Fruit fly (Drosophila melanogaster) whole organism, embryonic: ENCODE measurements around the gene Arpc3A.

ENCODE experiments used
- Abd-B ChIP-seq: fragments of 200-800 bp; sonication (Bioruptor generic); optimal IDR thresholded peaks from 2 replicates; lab custom pipeline; 2018; ENCODE audit warnings: missing biosample characterization, mild to moderate bottlenecking, missing genetic modification characterization, moderate library complexity
- Aef1 ChIP-seq: fragments of 200-800 bp; sonication (Bioruptor generic); IDR thresholded peaks from 3 replicates; pipeline ENCODE4 v1.3.6; 2022; ENCODE audit warnings: missing biosample characterization, missing genetic modification characterization
- CG10366 ChIP-seq: fragments of 200-800 bp; sonication (Bioruptor generic); IDR thresholded peaks from 2 replicates; pipeline ENCODE4 v1.3.6; 2022; ENCODE audit warnings: missing biosample characterization, missing genetic modification characterization
- CG11696 ChIP-seq: fragments of 200-800 bp; sonication (Bioruptor generic); IDR thresholded peaks from 2 replicates; pipeline ENCODE4 v1.3.6; 2022; ENCODE audit warnings: missing biosample characterization, missing genetic modification characterization
- CG12391 ChIP-seq: fragments of 200-800 bp; sonication (Bioruptor generic); optimal IDR thresholded peaks from 3 replicates; lab custom pipeline; 2018; ENCODE audit warnings: missing biosample characterization, mild to moderate bottlenecking, missing genetic modification characterization, moderate library complexity
- CG13424 ChIP-seq: fragments of 200-800 bp; sonication (Bioruptor generic); optimal IDR thresholded peaks from 2 replicates; lab custom pipeline; 2019; ENCODE audit warnings: missing biosample characterization, mild to moderate bottlenecking, missing genetic modification characterization, moderate library complexity
- CG14050 ChIP-seq: fragments of 200-800 bp; sonication (Bioruptor generic); IDR thresholded peaks from 3 replicates; pipeline ENCODE4 v1.3.6; 2022; ENCODE audit warnings: missing biosample characterization, missing genetic modification characterization
- CG14710 ChIP-seq: fragments of 200-800 bp; sonication (Bioruptor generic); optimal IDR thresholded peaks from 3 replicates; lab custom pipeline; 2019; ENCODE audit warnings: missing biosample characterization, mild to moderate bottlenecking, missing genetic modification characterization, moderate library complexity
- CG15696 ChIP-seq: fragments of 200-800 bp; sonication (Bioruptor generic); optimal IDR thresholded peaks from 2 replicates; lab custom pipeline; 2019; ENCODE audit warnings: missing biosample characterization, mild to moderate bottlenecking, missing genetic modification characterization, moderate library complexity
- CG16863 ChIP-seq: fragments of 200-800 bp; sonication (Bioruptor generic); optimal IDR thresholded peaks from 3 replicates; lab custom pipeline; 2016; ENCODE audit warnings: missing biosample characterization, missing genetic modification characterization
- CG17829 ChIP-seq: fragments of 200-800 bp; optimal IDR thresholded peaks from 2 replicates; lab custom pipeline; 2019; ENCODE audit warnings: missing biosample characterization, mild to moderate bottlenecking, missing genetic modification characterization, moderate library complexity
- CG18262 ChIP-seq: fragments of 200-800 bp; optimal IDR thresholded peaks from 3 replicates; lab custom pipeline; 2019; ENCODE audit warnings: missing biosample characterization, mild to moderate bottlenecking, missing genetic modification characterization, moderate library complexity
- CG18476 ChIP-seq: fragments of 200-800 bp; sonication (Bioruptor generic); optimal IDR thresholded peaks from 2 replicates; lab custom pipeline; 2016; ENCODE audit warnings: missing biosample characterization, mild to moderate bottlenecking, missing genetic modification characterization
- CG2120 ChIP-seq: fragments of 200-800 bp; sonication (Bioruptor generic); optimal IDR thresholded peaks from 3 replicates; lab custom pipeline; 2016; ENCODE audit warnings: missing biosample characterization, missing genetic modification characterization
- CG31365 ChIP-seq: fragments of 200-800 bp; sonication (Bioruptor generic); optimal IDR thresholded peaks from 2 replicates; lab custom pipeline; 2018; ENCODE audit warnings: missing biosample characterization, mild to moderate bottlenecking, missing genetic modification characterization
- CG33213 ChIP-seq: fragments of 200-800 bp; sonication (Bioruptor generic); optimal IDR thresholded peaks from 3 replicates; lab custom pipeline; 2016; ENCODE audit warnings: missing biosample characterization, missing genetic modification characterization
- CG3847 ChIP-seq: fragments of 200-800 bp; sonication (Bioruptor generic); IDR thresholded peaks from 2 replicates; pipeline ENCODE4 v1.3.6; 2022; ENCODE audit warnings: missing biosample characterization, missing genetic modification characterization
- CG4424 ChIP-seq: fragments of 200-800 bp; sonication (Bioruptor generic); optimal IDR thresholded peaks from 3 replicates; lab custom pipeline; 2016; ENCODE audit warnings: missing biosample characterization, missing genetic modification characterization
- CG4617 ChIP-seq: fragments of 200-800 bp; sonication (Bioruptor generic); optimal IDR thresholded peaks from 3 replicates; lab custom pipeline; 2016; ENCODE audit warnings: missing biosample characterization, missing genetic modification characterization, borderline replicate concordance
- CG8281 ChIP-seq: fragments of 200-800 bp; sonication (Bioruptor generic); optimal IDR thresholded peaks from 2 replicates; lab custom pipeline; 2018; ENCODE audit warnings: missing biosample characterization, mild to moderate bottlenecking, missing genetic modification characterization, moderate library complexity
- CG8924 ChIP-seq: fragments of 200-800 bp; optimal IDR thresholded peaks from 3 replicates; lab custom pipeline; 2019; ENCODE audit warnings: missing biosample characterization, mild to moderate bottlenecking, missing genetic modification characterization, moderate library complexity
- CG9797 ChIP-seq: fragments of 200-800 bp; sonication (Bioruptor generic); optimal IDR thresholded peaks from 3 replicates; lab custom pipeline; 2018; ENCODE audit warnings: missing biosample characterization, mild to moderate bottlenecking, missing genetic modification characterization
- Gug ChIP-seq: fragments of 200-800 bp; sonication (Bioruptor generic); IDR thresholded peaks from 4 replicates; pipeline ENCODE4 v1.3.6; 2022; ENCODE audit warnings: missing biosample characterization, missing genetic modification characterization
- Hmr ChIP-seq: fragments of 200-800 bp; sonication (Bioruptor generic); optimal IDR thresholded peaks from 3 replicates; lab custom pipeline; 2017; ENCODE audit warnings: mild to moderate bottlenecking, missing biosample characterization, missing genetic modification reagents, missing genetic modification characterization
- NK7.1 ChIP-seq: fragments of 200-800 bp; sonication (Bioruptor generic); optimal IDR thresholded peaks from 3 replicates; lab custom pipeline; 2016; ENCODE audit warnings: missing biosample characterization, missing genetic modification characterization
- Opbp ChIP-seq: fragments of 200-800 bp; sonication (Bioruptor generic); IDR thresholded peaks from 3 replicates; pipeline ENCODE4 v1.3.6; 2022; ENCODE audit warnings: missing biosample characterization, missing genetic modification characterization; ENCODE audit not compliant: partially characterized antibody
- Rfx ChIP-seq: fragments of 200-800 bp; sonication (Bioruptor generic); IDR thresholded peaks from 2 replicates; pipeline ENCODE4 v1.3.6; 2022; ENCODE audit warnings: missing biosample characterization, missing genetic modification characterization
- Sox100B ChIP-seq: fragments of 200-800 bp; sonication (Bioruptor generic); optimal IDR thresholded peaks from 3 replicates; lab custom pipeline; 2018; ENCODE audit warnings: missing biosample characterization, mild to moderate bottlenecking, missing genetic modification characterization
- Sry-β ChIP-seq: fragments of 200-800 bp; sonication (Bioruptor generic); optimal IDR thresholded peaks from 2 replicates; lab custom pipeline; 2018; ENCODE audit warnings: missing biosample characterization, mild to moderate bottlenecking, missing genetic modification characterization, moderate library complexity
- Xrp1 ChIP-seq: fragments of 200-800 bp; sonication (Bioruptor generic); IDR thresholded peaks from 2 replicates; pipeline ENCODE4 v1.3.6; 2022; ENCODE audit warnings: missing biosample characterization, missing genetic modification characterization
- abd-A ChIP-seq: fragments of 200-800 bp; sonication (Bioruptor generic); optimal IDR thresholded peaks from 3 replicates; lab custom pipeline; 2019; ENCODE audit warnings: missing biosample characterization, mild to moderate bottlenecking, missing genetic modification characterization, moderate library complexity
- bsh ChIP-seq, 2 experiments: fragments of 200-800 bp; sonication (Bioruptor generic); optimal IDR thresholded peaks; 2 replicates each; lab custom pipeline; 2017 to 2018; ENCODE audit warnings: mild to moderate bottlenecking in 2 of 2, missing biosample characterization in 2 of 2, missing genetic modification characterization in 2 of 2, moderate library complexity in 1 of 2
- danr ChIP-seq: fragments of 200-800 bp; sonication (Bioruptor generic); IDR thresholded peaks from 2 replicates; pipeline ENCODE4 v1.3.6; 2022; ENCODE audit warnings: missing biosample characterization, missing genetic modification characterization
- dmrt11E ChIP-seq: fragments of 200-800 bp; sonication (Bioruptor generic); optimal IDR thresholded peaks from 3 replicates; lab custom pipeline; 2018; ENCODE audit warnings: missing biosample characterization, mild to moderate bottlenecking, missing genetic modification characterization, moderate library complexity
- hbn ChIP-seq: fragments of 200-800 bp; sonication (Bioruptor generic); IDR thresholded peaks from 2 replicates; pipeline ENCODE4 v1.3.6; 2022; ENCODE audit warnings: missing biosample characterization, missing genetic modification characterization; ENCODE audit not compliant: partially characterized antibody
- inv ChIP-seq: fragments of 200-800 bp; sonication (Bioruptor generic); IDR thresholded peaks from 2 replicates; pipeline ENCODE4 v1.3.6; 2022; ENCODE audit warnings: missing biosample characterization, missing genetic modification characterization; ENCODE audit not compliant: partially characterized antibody
- lilli ChIP-seq: fragments of 200-800 bp; sonication (Bioruptor generic); optimal IDR thresholded peaks from 3 replicates; lab custom pipeline; 2016; ENCODE audit warnings: missing biosample characterization, missing genetic modification characterization
- lmd ChIP-seq: fragments of 200-800 bp; sonication (Bioruptor generic); IDR thresholded peaks from 2 replicates; pipeline ENCODE4 v1.3.6; 2022; ENCODE audit warnings: missing biosample characterization, missing genetic modification characterization
- p53 ChIP-seq: fragments of 200-800 bp; sonication (Bioruptor generic); optimal IDR thresholded peaks from 2 replicates; lab custom pipeline; 2016; ENCODE audit warnings: missing biosample characterization, missing genetic modification characterization
- pb ChIP-seq: fragments of 200-800 bp; sonication (Bioruptor generic); optimal IDR thresholded peaks from 3 replicates; lab custom pipeline; 2016; ENCODE audit warnings: missing biosample characterization, missing genetic modification characterization
- pfk ChIP-seq: fragments of 200-800 bp; sonication (Bioruptor generic); optimal IDR thresholded peaks from 2 replicates; lab custom pipeline; 2018; ENCODE audit warnings: missing biosample characterization, mild to moderate bottlenecking, missing genetic modification characterization, moderate library complexity
- pnt ChIP-seq: fragments of 200-800 bp; sonication (Bioruptor generic); optimal IDR thresholded peaks from 3 replicates; lab custom pipeline; 2016; ENCODE audit warnings: missing biosample characterization, missing genetic modification characterization
- pzg ChIP-seq: fragments of 200-800 bp; sonication (Bioruptor generic); optimal IDR thresholded peaks from 3 replicates; lab custom pipeline; 2018; ENCODE audit warnings: missing biosample characterization, mild to moderate bottlenecking, missing genetic modification characterization, moderate library complexity
- row ChIP-seq: fragments of 200-800 bp; sonication (Bioruptor generic); IDR thresholded peaks from 3 replicates; pipeline ENCODE4 v1.3.6; 2022; ENCODE audit warnings: missing biosample characterization, missing genetic modification characterization
- stc ChIP-seq: fragments of 200-800 bp; sonication (Bioruptor generic); IDR thresholded peaks from 2 replicates; pipeline ENCODE4 v1.3.6; 2022; ENCODE audit warnings: missing biosample characterization, missing genetic modification characterization
- tll ChIP-seq, 2 experiments: fragments of 200-800 bp in 1 of 2; fragments of >200 bp in 1 of 2; sonication (Bioruptor generic) in 1 of 2; optimal IDR thresholded peaks; 2 replicates each; lab custom pipeline; 2017 to 2019; ENCODE audit warnings: missing biosample characterization in 2 of 2, missing genetic modification characterization in 2 of 2, mild to moderate bottlenecking in 1 of 2, moderate library complexity in 1 of 2
- zen2 ChIP-seq: fragments of 200-800 bp; sonication (Bioruptor generic); IDR thresholded peaks from 3 replicates; pipeline ENCODE4 v1.3.6; 2022; ENCODE audit warnings: missing biosample characterization, missing genetic modification characterization; ENCODE audit not compliant: partially characterized antibody

The Arpc3A gene

dm6 chr3R:15836864-15837824 is 2.7 kb downstream of the Arpc3A start, which contains the start of the genes ND-23 and spn-E (continued):
- TF ChIP-seq CG12391 = peak; percentile 83
- TF ChIP-seq Abd-B (GFP tag; lab: Kevin White, UChicago) = peak; percentile 46
- no peak for TF ChIP-seq CG9797 (GFP tag; lab: Kevin White, UChicago)
- TF ChIP-seq hbn = peak; percentile 72
- peak; percentile 69 for TF ChIP-seq CG18262 (tag; lab: Kevin White, UChicago)
- peak; percentile 42; the same call in 1 of the 3 replicates for TF ChIP-seq Opbp (GFP tag; lab: Robert Waterston, UW)
- TF ChIP-seq Aef1 (GFP tag; lab: Robert Waterston, UW) = peak; percentile 18; the same call in 1 of the 3 replicates
- TF ChIP-seq Rfx (GFP tag; lab: Robert Waterston, UW) = peak; percentile 62; the same call in 1 of the 2 replicates
- no peak for TF ChIP-seq pnt
- peak; percentile 63 for TF ChIP-seq CG3847 (GFP tag; lab: Robert Waterston, UW)
- peak; percentile 75 for TF ChIP-seq inv (GFP tag; lab: Robert Waterston, UW)
- TF ChIP-seq lilli (GFP tag; lab: Kevin White, UChicago) = peak; percentile 26
- peak in 1 of 2 experiments; percentile 49 for TF ChIP-seq bsh (GFP tag; optimal IDR thresholded peaks at IDR 0.05; lab: Kevin White, UChicago)
- TF ChIP-seq CG33213 (GFP tag; lab: Kevin White, UChicago) = no peak
- no peak for TF ChIP-seq Gug
- TF ChIP-seq CG14710 = peak; percentile 81
- no peak for TF ChIP-seq CG11696 (GFP tag; lab: Robert Waterston, UW)
- peak; percentile 82 for TF ChIP-seq row (GFP tag; lab: Robert Waterston, UW)
- peak; percentile 57 for TF ChIP-seq Hmr (GFP tag; lab: Kevin White, UChicago)
- no peak for TF ChIP-seq NK7.1 (GFP tag; lab: Kevin White, UChicago)
- TF ChIP-seq p53 (GFP tag; lab: Kevin White, UChicago) = no peak
- no peak for TF ChIP-seq stc (GFP tag; lab: Robert Waterston, UW)
- peak; percentile 35; the same call in 1 of the 2 replicates for TF ChIP-seq CG10366 (GFP tag; lab: Robert Waterston, UW)
- TF ChIP-seq CG14050 (GFP tag; lab: Robert Waterston, UW) = no peak; the same call in 2 of the 3 replicates
- peak; percentile 15 for TF ChIP-seq CG2120
- peak; percentile 67 for TF ChIP-seq CG13424 (tag; lab: Kevin White, UChicago)
- TF ChIP-seq CG15696 = peak; percentile 67
- TF ChIP-seq danr (GFP tag; lab: Robert Waterston, UW) = no peak
- TF ChIP-seq abd-A = no peak
- no peak for TF ChIP-seq Sry-β
- TF ChIP-seq CG4617 = peak; percentile 50
- TF ChIP-seq pb (GFP tag; lab: Kevin White, UChicago) = no peak
- TF ChIP-seq tll (GFP tag; optimal IDR thresholded peaks at IDR 0.05; lab: Kevin White, UChicago) = peak in 1 of 2 experiments; percentile 55
- TF ChIP-seq Sox100B (GFP tag; lab: Kevin White, UChicago) = peak; percentile 54
- TF ChIP-seq dmrt11E (tag; lab: Kevin White, UChicago) = peak; percentile 66
- TF ChIP-seq zen2 (GFP tag; lab: Robert Waterston, UW) = peak; percentile 10; the same call in 1 of the 3 replicates
- peak; percentile 55; the same call in 1 of the 2 replicates for TF ChIP-seq Xrp1 (GFP tag; lab: Robert Waterston, UW)
- no peak for TF ChIP-seq CG8281 (tag; lab: Kevin White, UChicago)
- TF ChIP-seq CG16863 (GFP tag; lab: Kevin White, UChicago) = no peak
- no peak for TF ChIP-seq CG31365
- peak; percentile 22; the same call in 1 of the 2 replicates for TF ChIP-seq lmd (GFP tag; lab: Robert Waterston, UW)
- TF ChIP-seq CG17829 (tag; lab: Kevin White, UChicago) = peak; percentile 85
- TF ChIP-seq CG4424 (GFP tag; lab: Kevin White, UChicago) = peak; percentile 66
- no peak for TF ChIP-seq CG18476 (GFP tag; lab: Kevin White, UChicago)
- TF ChIP-seq pfk = no peak
- peak; percentile 35 for TF ChIP-seq pzg
- TF ChIP-seq CG8924 (tag; lab: Kevin White, UChicago) = peak; percentile 54
